Worm (Caenorhabditis elegans) whole organism, young adult: ENCODE data around the gene M88.3.
A peak's percentile ranks its signal among the peaks of the same experiment; 100 is the strongest.

ENCODE experiments used
- B0019.2 ChIP-seq: fragments of 200-800 bp; sonication (Bioruptor generic); conservative IDR thresholded peaks from 2 replicates; pipeline ENCODE4 v1.3.6; 2022; ENCODE audit warnings: missing genetic modification reagents, missing genetic modification characterization, missing compliant biosample characterization
- F10E7.11 ChIP-seq: sonication (generic microtip); optimal IDR thresholded peaks from 2 replicates; lab custom pipeline; 2017; ENCODE audit warnings: mild to moderate bottlenecking, missing genetic modification characterization, moderate library complexity, missing compliant biosample characterization
- F23B12.7 ChIP-seq: sonication (generic microtip); optimal IDR thresholded peaks from 2 replicates; lab custom pipeline; 2017; ENCODE audit warnings: missing genetic modification characterization, mild to moderate bottlenecking, missing compliant biosample characterization, antibody characterized with exemption, moderate library complexity; ENCODE audit not compliant: insufficient read depth
- K11D2.4 ChIP-seq: fragments of 200-800 bp; sonication (Bioruptor generic); IDR thresholded peaks from 2 replicates; pipeline ENCODE4 v1.3.6; 2022; ENCODE audit warnings: missing genetic modification reagents, missing genetic modification characterization, missing compliant biosample characterization
- Y67H2A.10 ChIP-seq: fragments of 200-800 bp; sonication (Bioruptor generic); conservative IDR thresholded peaks from 2 replicates; pipeline ENCODE4 v1.3.6; 2022; ENCODE audit warnings: missing genetic modification reagents, missing genetic modification characterization, missing compliant biosample characterization
- Y95B8A.8 ChIP-seq: fragments of 200-800 bp; sonication (Bioruptor generic); IDR thresholded peaks from 2 replicates; pipeline ENCODE4 v1.3.6; 2022; ENCODE audit warnings: missing genetic modification reagents, missing genetic modification characterization, missing compliant biosample characterization
- ama-1 ChIP-seq, 3 experiments: fragments of 150-350 bp in 1 of 3; sonication (generic microtip) in 2 of 3; optimal IDR thresholded peaks; 2 replicates each; lab custom pipeline; 2014 to 2018; ENCODE audit warnings: missing biosample characterization in 2 of 3, missing genetic modification characterization in 2 of 3, missing genetic modification reagents in 2 of 3
- athp-1 ChIP-seq: sonication (generic microtip); optimal IDR thresholded peaks from 2 replicates; lab custom pipeline; 2017; ENCODE audit warnings: mild to moderate bottlenecking, missing genetic modification characterization, missing compliant biosample characterization
- attf-5 ChIP-seq: fragments of 200-800 bp; sonication (Bioruptor generic); optimal IDR thresholded peaks from 2 replicates; lab custom pipeline; 2018; ENCODE audit warnings: mild to moderate bottlenecking, missing genetic modification characterization, missing compliant biosample characterization
- bed-1 ChIP-seq: fragments of 200-800 bp; sonication (Bioruptor generic); IDR thresholded peaks from 2 replicates; pipeline ENCODE4 v1.3.6; 2022; ENCODE audit warnings: missing genetic modification reagents, missing genetic modification characterization, missing compliant biosample characterization
- cebp-1 ChIP-seq, 2 experiments: fragments of 200-800 bp in 1 of 2; sonication (Bioruptor generic) in 1 of 2; sonication (generic microtip) in 1 of 2; IDR thresholded peaks in 1 of 2; optimal IDR thresholded peaks in 1 of 2; 2 replicates each; pipeline versions ENCODE4 v1.3.6 to Lab custom; 2017 to 2022; ENCODE audit warnings: missing compliant biosample characterization in 2 of 2, missing genetic modification characterization in 2 of 2, mild to moderate bottlenecking in 1 of 2, missing genetic modification reagents in 1 of 2, moderate library complexity in 1 of 2
- ceh-40 ChIP-seq: fragments of 200-800 bp; sonication (Bioruptor generic); IDR thresholded peaks from 2 replicates; pipeline ENCODE4 v1.3.6; 2022; ENCODE audit warnings: missing genetic modification characterization, missing compliant biosample characterization
- dox-1 ChIP-seq: fragments of 200-800 bp; sonication (Bioruptor generic); IDR thresholded peaks from 2 replicates; pipeline ENCODE4 v1.3.6; 2022; ENCODE audit warnings: missing genetic modification reagents, missing genetic modification characterization, missing compliant biosample characterization
- egl-18 ChIP-seq: fragments of 200-800 bp; sonication (Bioruptor generic); IDR thresholded peaks from 2 replicates; pipeline ENCODE4 v1.3.6; 2022; ENCODE audit warnings: missing genetic modification reagents, missing genetic modification characterization, missing compliant biosample characterization
- him-1 ChIP-seq: sonication (generic microtip); optimal IDR thresholded peaks from 2 replicates; lab custom pipeline; 2016; ENCODE audit warnings: missing genotype, missing genetic modification reagents, missing genetic modification characterization, missing compliant biosample characterization
- hmg-1.2 ChIP-seq: fragments of 200-800 bp; sonication (Bioruptor generic); IDR thresholded peaks from 2 replicates; pipeline ENCODE4 v1.3.6; 2022; ENCODE audit warnings: missing genetic modification reagents, missing genetic modification characterization, missing compliant biosample characterization
- hsf-1 ChIP-seq: fragments of 200-800 bp; sonication (Bioruptor generic); IDR thresholded peaks from 2 replicates; pipeline ENCODE4 v1.3.6; 2022; ENCODE audit warnings: missing genetic modification reagents, missing genetic modification characterization, missing compliant biosample characterization
- let-526 ChIP-seq: fragments of 200-800 bp; sonication (Bioruptor generic); IDR thresholded peaks from 2 replicates; pipeline ENCODE4 v1.3.6; 2022; ENCODE audit warnings: missing genetic modification reagents, missing genetic modification characterization, missing compliant biosample characterization
- lin-26 ChIP-seq: fragments of 200-800 bp; sonication (Bioruptor generic); IDR thresholded peaks from 2 replicates; pipeline ENCODE4 v1.3.6; 2022; ENCODE audit warnings: missing genetic modification reagents, missing genetic modification characterization, missing compliant biosample characterization
- lin-54 ChIP-seq: fragments of 200-800 bp; sonication (Bioruptor generic); optimal IDR thresholded peaks from 2 replicates; lab custom pipeline; 2018; ENCODE audit warnings: mild to moderate bottlenecking, missing genetic modification characterization, missing compliant biosample characterization
- lir-1 ChIP-seq: fragments of 200-800 bp; sonication (Bioruptor generic); conservative IDR thresholded peaks from 2 replicates; pipeline ENCODE4 v1.3.6; 2022; ENCODE audit warnings: missing genetic modification reagents, missing genetic modification characterization, missing compliant biosample characterization
- lsl-1 ChIP-seq: fragments of 200-800 bp; sonication (Bioruptor generic); optimal IDR thresholded peaks from 2 replicates; lab custom pipeline; 2018; ENCODE audit warnings: mild to moderate bottlenecking, missing genetic modification characterization, moderate library complexity, missing compliant biosample characterization
- madf-10 ChIP-seq: sonication (generic microtip); optimal IDR thresholded peaks from 2 replicates; lab custom pipeline; 2016; ENCODE audit warnings: mild to moderate bottlenecking, missing genetic modification characterization, missing compliant biosample characterization
- mcd-1 ChIP-seq: fragments of 200-800 bp; sonication (Bioruptor generic); IDR thresholded peaks from 2 replicates; pipeline ENCODE4 v1.3.6; 2022; ENCODE audit warnings: missing genetic modification reagents, missing genetic modification characterization, missing compliant biosample characterization
- mes-4 ChIP-seq: sonication (generic microtip); optimal IDR thresholded peaks from 2 replicates; lab custom pipeline; 2016; ENCODE audit warnings: missing genotype, missing genetic modification characterization, missing compliant biosample characterization
- mxl-1 ChIP-seq: sonication (generic microtip); optimal IDR thresholded peaks from 2 replicates; lab custom pipeline; 2016; ENCODE audit warnings: missing genetic modification characterization, missing compliant biosample characterization
- nfya-2 ChIP-seq: fragments of 200-800 bp; sonication (Bioruptor generic); IDR thresholded peaks from 2 replicates; pipeline ENCODE4 v1.3.6; 2022; ENCODE audit warnings: missing genetic modification reagents, missing genetic modification characterization, missing compliant biosample characterization
- nfyb-1 ChIP-seq: fragments of 200-800 bp; sonication (Bioruptor generic); IDR thresholded peaks from 2 replicates; pipeline ENCODE4 v1.3.6; 2022; ENCODE audit warnings: missing genetic modification reagents, missing genetic modification characterization, missing compliant biosample characterization
- nhr-179 ChIP-seq: sonication (generic microtip); optimal IDR thresholded peaks from 2 replicates; lab custom pipeline; 2016; ENCODE audit warnings: mild to moderate bottlenecking, missing genetic modification characterization, missing compliant biosample characterization
- nhr-80 ChIP-seq: sonication (generic microtip); optimal IDR thresholded peaks from 2 replicates; lab custom pipeline; 2016; ENCODE audit warnings: missing genetic modification characterization, missing compliant biosample characterization
- rcor-1 ChIP-seq: fragments of 200-800 bp; sonication (Bioruptor generic); IDR thresholded peaks from 2 replicates; pipeline ENCODE4 v1.3.6; 2022; ENCODE audit warnings: missing genetic modification reagents, missing genetic modification characterization, missing compliant biosample characterization
- rpc-1 ChIP-seq, 2 experiments: fragments of 150-350 bp in 1 of 2; sonication (generic microtip) in 1 of 2; optimal IDR thresholded peaks; 2 replicates each; lab custom pipeline; 2014 to 2018; ENCODE audit warnings: missing biosample characterization in 1 of 2, missing genetic modification characterization in 1 of 2, missing genetic modification reagents in 1 of 2, missing genotype in 1 of 2
- sdz-38 ChIP-seq: sonication (generic microtip); optimal IDR thresholded peaks from 2 replicates; lab custom pipeline; 2016; ENCODE audit warnings: missing genotype, missing genetic modification characterization, missing compliant biosample characterization
- sea-2 ChIP-seq: fragments of 200-800 bp; sonication (Bioruptor generic); IDR thresholded peaks from 2 replicates; pipeline ENCODE4 v1.3.6; 2022; ENCODE audit warnings: missing genetic modification characterization, missing compliant biosample characterization
- snpc-3.4 ChIP-seq: sonication (generic microtip); optimal IDR thresholded peaks from 2 replicates; lab custom pipeline; 2017; ENCODE audit warnings: missing genetic modification characterization, mild to moderate bottlenecking, missing compliant biosample characterization, antibody characterized with exemption, moderate library complexity, missing genotype, missing genetic modification reagents
- snpc-4 ChIP-seq, 5 experiments: fragments of 150-350 bp in 1 of 5; sonication (generic microtip) in 4 of 5; optimal IDR thresholded peaks; 2 replicates each; lab custom pipeline; 2014 to 2018; ENCODE audit warnings: missing genetic modification characterization in 5 of 5, missing biosample characterization in 3 of 5, antibody characterized with exemption in 2 of 5, mild to moderate bottlenecking in 2 of 5, missing compliant biosample characterization in 2 of 5, missing genotype in 2 of 5, moderate library complexity in 2 of 5, missing genetic modification reagents in 1 of 5
- tbx-9 ChIP-seq: sonication (generic microtip); optimal IDR thresholded peaks from 2 replicates; lab custom pipeline; 2016; ENCODE audit warnings: borderline replicate concordance, missing genetic modification characterization, inconsistent platforms, missing compliant biosample characterization
- unc-62 ChIP-seq: fragments of 150-350 bp; optimal IDR thresholded peaks from 2 replicates; lab custom pipeline; 2014; ENCODE audit warnings: missing biosample characterization, missing genetic modification reagents, missing genetic modification characterization
- zim-3 ChIP-seq: sonication (generic microtip); optimal IDR thresholded peaks from 2 replicates; lab custom pipeline; 2017; ENCODE audit warnings: mild to moderate bottlenecking, missing genetic modification characterization, moderate library complexity, missing compliant biosample characterization
- ztf-6 ChIP-seq: fragments of 200-800 bp; sonication (Bioruptor generic); IDR thresholded peaks from 2 replicates; pipeline ENCODE4 v1.3.6; 2022; ENCODE audit warnings: missing genetic modification reagents, missing genetic modification characterization, missing compliant biosample characterization

The M88.3 gene

DNA sequence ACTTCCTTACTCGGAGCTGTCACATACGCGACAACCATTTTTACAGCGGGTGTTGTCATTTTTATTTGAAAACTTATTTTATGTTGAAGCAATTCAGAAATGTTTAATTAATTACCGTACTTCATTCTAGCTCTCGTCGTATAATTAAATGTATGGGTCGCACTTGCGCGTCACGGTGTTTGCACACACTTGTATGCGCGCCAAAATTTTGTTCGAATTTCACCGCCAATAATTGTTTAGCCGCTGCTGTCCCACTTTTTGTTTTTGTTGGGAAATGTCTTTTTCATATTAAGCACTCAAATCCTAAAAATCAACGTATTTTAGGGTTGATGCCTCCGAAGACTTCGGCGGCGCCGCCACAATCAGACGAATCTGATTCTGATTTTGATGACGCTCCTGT, 42.3 kb upstream of the M88.3 start, which contains the start of the genes F35G12.7 and smc-4 (continued):
- TF ChIP-seq lin-26 (no peak), hsf-1 (GFP tag; lab: Robert Waterston, UW) (peak; percentile 58; the same call in 1 of the 2 replicates), lsl-1 (GFP tag; lab: Kevin White, UChicago) (peak; percentile 69), zim-3 (tag; lab: Kevin White, UChicago) (no peak), attf-5 (GFP tag; lab: Kevin White, UChicago) (peak; percentile 21), lin-54 (GFP tag; lab: Kevin White, UChicago) (peak; percentile 81), mcd-1 (GFP tag; lab: Robert Waterston, UW) (peak; percentile 55; the same call in 1 of the 2 replicates), snpc-3.4 (tag; lab: Kevin White, UChicago) (peak; percentile 76)

DNA sequence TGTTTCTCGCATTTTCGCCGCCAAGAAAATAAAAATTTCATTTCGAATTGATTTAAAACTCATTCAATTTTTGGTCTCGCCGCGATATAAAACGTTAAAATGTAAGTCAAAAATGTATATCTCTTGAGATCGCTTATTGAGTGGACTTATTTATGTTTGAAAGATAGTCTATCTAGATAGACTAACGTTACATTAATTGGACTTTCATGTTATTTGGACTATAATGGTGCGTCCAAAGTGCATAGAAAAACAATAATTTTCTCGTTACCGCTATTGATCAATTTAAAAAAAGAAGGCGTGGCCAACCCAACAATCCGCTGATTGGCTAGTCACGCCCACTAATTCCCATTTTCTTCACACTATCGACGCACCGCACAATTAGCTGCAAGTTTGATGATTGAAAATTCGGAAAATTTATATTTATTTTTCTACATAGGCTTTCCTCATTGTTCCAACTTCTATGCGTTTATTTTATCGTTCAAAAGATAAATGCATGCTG, 39.3 kb upstream of the M88.3 start, which contains the start of gene F35G12.5:
Gene F35G12.5, plus strand, starts transcription at position 51 of the 499 bp plus-strand sequence.
- TF ChIP-seq mcd-1 (GFP tag; lab: Robert Waterston, UW) (no peak), nfyb-1 (GFP tag; lab: Robert Waterston, UW) (peak; percentile 81), nhr-80 (no peak)

DNA sequence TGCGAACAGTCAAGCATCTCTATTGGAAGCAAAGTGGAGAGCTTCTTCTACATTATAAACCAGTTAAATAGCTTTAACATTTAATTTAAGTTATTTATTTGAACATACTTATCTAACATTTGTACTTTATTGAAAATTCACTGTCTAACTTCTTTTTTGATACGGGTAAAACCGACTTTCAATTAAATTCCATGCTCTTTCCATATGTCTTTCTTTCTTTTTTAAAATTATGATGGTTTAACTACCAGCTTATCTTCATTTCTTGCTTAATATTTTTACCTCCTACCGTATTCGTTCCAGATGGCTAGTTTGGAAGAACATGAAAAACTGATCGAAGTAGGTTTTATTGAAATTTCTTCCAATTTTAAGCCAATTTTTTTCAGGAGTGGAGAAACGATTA, 36.6 kb upstream of the M88.3 start, which contains the start of gene F35G12.12:
Gene F35G12.12, plus strand, starts transcription at position 301 of the 400 bp plus-strand sequence.
- TF ChIP-seq nhr-179 (tag; lab: Kevin White, UChicago) (no peak), sdz-38 (tag; lab: Kevin White, UChicago) (no peak), hsf-1 (GFP tag; lab: Robert Waterston, UW) (no peak), mxl-1 (tag; lab: Kevin White, UChicago) (no peak), attf-5 (GFP tag; lab: Kevin White, UChicago) (no peak), madf-10 (tag; lab: Kevin White, UChicago) (no peak), bed-1 (GFP tag; lab: Robert Waterston, UW) (no peak), egl-18 (GFP tag; lab: Robert Waterston, UW) (no peak), mcd-1 (GFP tag; lab: Robert Waterston, UW) (no peak), rpc-1 (optimal IDR thresholded peaks at IDR 0.05; lab: Kevin White, UChicago) (no peak), rpc-1 (tag; optimal IDR thresholded peaks at IDR 0.05; lab: Kevin White, UChicago) (no peak), Y95B8A.8 (GFP tag; lab: Robert Waterston, UW) (no peak), athp-1 (no peak), tbx-9 (tag; lab: Kevin White, UChicago) (no peak), sea-2 (GFP tag; lab: Robert Waterston, UW) (no peak), lir-1 (GFP tag; lab: Robert Waterston, UW) (no peak), F10E7.11 (tag; lab: Kevin White, UChicago) (no peak), let-526 (GFP tag; lab: Robert Waterston, UW) (no peak), hmg-1.2 (GFP tag; lab: Robert Waterston, UW) (no peak), nhr-80 (no peak)

DNA sequence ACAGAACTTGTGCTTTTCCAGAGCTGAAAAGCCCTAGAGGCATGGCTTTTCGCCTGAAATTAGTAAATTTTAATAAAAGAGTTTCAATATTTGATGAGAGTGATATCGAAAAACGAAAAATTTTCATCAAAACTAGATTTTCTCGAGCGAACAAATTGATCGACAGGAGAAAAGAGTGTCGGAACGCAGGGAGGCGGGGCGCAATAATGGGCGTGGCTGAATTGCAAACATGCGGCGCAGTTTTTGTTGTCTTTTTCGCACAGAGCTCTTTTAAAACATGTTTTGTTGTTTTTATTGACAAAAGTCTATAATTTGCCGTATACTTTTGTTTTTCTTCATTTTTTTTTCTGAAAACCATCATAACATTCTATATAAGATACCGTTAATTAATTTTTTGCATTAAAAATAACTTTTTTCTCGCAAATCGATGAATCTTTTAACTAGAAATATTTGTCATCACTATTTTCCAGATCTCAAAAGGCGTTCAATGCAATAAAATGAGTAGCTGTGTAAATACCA, 33.6 kb upstream of the M88.3 start, which contains the start of the genes sel-5 and wdr-48:
Gene sel-5, minus strand, starts transcription at position 53 of the 519 bp plus-strand sequence.
Gene wdr-48, plus strand, starts transcription at position 469 of the 519 bp plus-strand sequence.
- TF ChIP-seq ztf-6 (GFP tag; lab: Robert Waterston, UW): no peak
- no peak for TF ChIP-seq mes-4 (tag; lab: Kevin White, UChicago)
- TF ChIP-seq let-526 (GFP tag; lab: Robert Waterston, UW): no peak
- TF ChIP-seq attf-5 (GFP tag; lab: Kevin White, UChicago): peak; percentile 15
- no peak for TF ChIP-seq rcor-1
- TF ChIP-seq lin-26: no peak
- peak; percentile 52 for TF ChIP-seq F23B12.7 (tag; lab: Kevin White, UChicago)
- no peak for TF ChIP-seq nfya-2 (GFP tag; lab: Robert Waterston, UW)
- TF ChIP-seq dox-1 (GFP tag; lab: Robert Waterston, UW): no peak
- no peak for TF ChIP-seq unc-62 (GFP tag; lab: Kevin White, UChicago)
- no peak for TF ChIP-seq ama-1 (optimal IDR thresholded peaks at IDR 0.05; lab: Kevin White, UChicago)
- no peak for TF ChIP-seq ama-1 (GFP tag; optimal IDR thresholded peaks at IDR 0.05; lab: Kevin White, UChicago)
- TF ChIP-seq K11D2.4 (GFP tag; lab: Robert Waterston, UW): no peak
- TF ChIP-seq cebp-1 (GFP tag; IDR thresholded peaks at IDR 0.05; lab: Robert Waterston, UW): no peak
- TF ChIP-seq cebp-1 (tag; optimal IDR thresholded peaks at IDR 0.05; lab: Kevin White, UChicago): no peak
- no peak for TF ChIP-seq ceh-40
- TF ChIP-seq B0019.2 (GFP tag; lab: Robert Waterston, UW): no peak
- no peak for TF ChIP-seq him-1 (tag; lab: Kevin White, UChicago)
- TF ChIP-seq Y67H2A.10 (GFP tag; lab: Robert Waterston, UW): no peak
- TF ChIP-seq snpc-4 (GFP tag; optimal IDR thresholded peaks at IDR 0.05; lab: Kevin White, UChicago): no peak
- TF ChIP-seq snpc-4 (tag; optimal IDR thresholded peaks at IDR 0.05; lab: Kevin White, UChicago): peak in 2 of 4 experiments; percentile 22 to 26
